Worm (Caenorhabditis elegans) whole organism, late embryonic: ENCODE measurements around the gene lips-12.

ENCODE experiments used
- ama-1 ChIP-seq: fragments of 150-350 bp; optimal IDR thresholded peaks from 2 replicates; lab custom pipeline; 2014
- dmd-4 ChIP-seq: sonication (generic microtip); optimal IDR thresholded peaks from 2 replicates; lab custom pipeline; 2016; ENCODE audit warnings: borderline replicate concordance, missing genetic modification characterization, missing compliant biosample characterization
- ets-4 ChIP-seq: sonication (generic microtip); optimal IDR thresholded peaks from 2 replicates; lab custom pipeline; 2016; ENCODE audit warnings: missing genetic modification characterization, missing compliant biosample characterization
- hlh-30 ChIP-seq: sonication (generic microtip); optimal IDR thresholded peaks from 2 replicates; lab custom pipeline; 2017; ENCODE audit warnings: antibody characterized with exemption, missing genetic modification characterization, missing compliant biosample characterization; ENCODE audit not compliant: insufficient read depth

DNA sequence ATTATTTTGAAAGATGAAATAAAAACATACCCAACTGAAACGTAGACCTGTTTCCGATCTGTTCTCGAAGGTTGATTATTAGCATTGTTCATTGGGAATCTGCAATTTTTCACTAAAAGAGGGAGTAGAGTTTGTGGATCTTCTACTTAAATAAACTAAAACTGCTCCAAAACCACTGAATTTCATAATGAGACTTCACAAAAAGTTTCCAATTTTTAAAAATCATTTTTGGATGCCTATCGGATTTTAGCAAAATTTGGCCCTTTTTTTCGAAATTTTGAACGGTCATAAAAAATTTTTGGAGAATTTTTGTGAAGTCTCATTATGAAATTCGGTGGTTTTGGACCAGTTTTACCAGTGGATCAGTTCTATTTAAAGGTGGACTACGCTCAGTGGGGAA is 47.1 kb downstream of the lips-12 start, which contains the start of gene K02E7.10:
- TF ChIP-seq hlh-30 (tag; lab: Kevin White, UChicago) (no peak), ama-1 (lab: Kevin White, UChicago) (no peak), ets-4 (tag; lab: Kevin White, UChicago) (no peak), dmd-4 (tag; lab: Kevin White, UChicago) (no peak)
